Worm (Caenorhabditis elegans) whole organism, L4 larva: Measurements from ENCODE around the gene nlp-101.
A peak's percentile ranks its signal among the peaks of the same experiment; 100 is the strongest.

Experiments
- F10B5.3 ChIP-seq: sonication (generic microtip); optimal IDR thresholded peaks from 2 replicates; lab custom pipeline; 2016; ENCODE audit warnings: mild to moderate bottlenecking, missing genetic modification characterization, missing compliant biosample characterization
- F49E8.2 ChIP-seq: sonication (generic microtip); optimal IDR thresholded peaks from 2 replicates; lab custom pipeline; 2016; ENCODE audit warnings: missing compliant biosample characterization, mild to moderate bottlenecking, missing genetic modification characterization, borderline replicate concordance
- R02D3.7 ChIP-seq: fragments of 150-350 bp; sonication (generic microtip); optimal IDR thresholded peaks from 3 replicates; lab custom pipeline; 2014; ENCODE audit warnings: missing biosample characterization, missing genetic modification characterization
- T20F7.1 ChIP-seq: fragments of 200-800 bp; sonication (Bioruptor generic); optimal IDR thresholded peaks from 2 replicates; lab custom pipeline; 2018; ENCODE audit warnings: mild to moderate bottlenecking, missing genetic modification characterization, missing compliant biosample characterization
- Y105C5A.15 ChIP-seq: fragments of 200-800 bp; sonication (Bioruptor generic); IDR thresholded peaks from 2 replicates; pipeline ENCODE4 v1.3.6; 2022; ENCODE audit warnings: missing genetic modification characterization, missing compliant biosample characterization
- Y5F2A.4 ChIP-seq: fragments of 200-800 bp; sonication (Bioruptor generic); optimal IDR thresholded peaks from 2 replicates; lab custom pipeline; 2018; ENCODE audit warnings: mild to moderate bottlenecking, missing genetic modification characterization, missing compliant biosample characterization
- Y75B8A.6 ChIP-seq: fragments of 200-800 bp; sonication (Bioruptor generic); IDR thresholded peaks from 2 replicates; pipeline ENCODE4 v1.3.6; 2022; ENCODE audit warnings: missing genetic modification reagents, missing genetic modification characterization, missing compliant biosample characterization
- ZK546.5 ChIP-seq, 2 experiments: sonication (generic microtip); optimal IDR thresholded peaks; 2 replicates each; lab custom pipeline; 2017; ENCODE audit warnings: missing biosample characterization in 2 of 2, missing genetic modification characterization in 2 of 2
- aha-1 ChIP-seq: fragments of 150-350 bp; peaks from one replicate; lab custom pipeline; 2014; ENCODE audit warnings: missing biosample characterization, missing genetic modification characterization
- ama-1 ChIP-seq: fragments of 150-350 bp; optimal IDR thresholded peaks from 2 replicates; lab custom pipeline; 2014; ENCODE audit warnings: inconsistent platforms, mixed read lengths
- attf-4 ChIP-seq: sonication (generic microtip); optimal IDR thresholded peaks from 3 replicates; lab custom pipeline; 2017; ENCODE audit warnings: missing biosample characterization, missing genetic modification characterization
- ceh-20 ChIP-seq: fragments of 200-800 bp; sonication (Bioruptor generic); IDR thresholded peaks from 2 replicates; pipeline ENCODE4 v1.3.6; 2022; ENCODE audit warnings: missing genetic modification reagents, missing genetic modification characterization, missing compliant biosample characterization
- ceh-28 ChIP-seq: fragments of 150-350 bp; optimal IDR thresholded peaks from 2 replicates; lab custom pipeline; 2014; ENCODE audit warnings: missing biosample characterization, missing genetic modification reagents, missing genetic modification characterization
- ceh-82 ChIP-seq: sonication (generic microtip); optimal IDR thresholded peaks from 2 replicates; lab custom pipeline; 2017; ENCODE audit warnings: missing biosample characterization, missing genetic modification characterization
- ces-1 ChIP-seq: fragments of 150-350 bp; sonication (generic microtip); optimal IDR thresholded peaks from 4 replicates; lab custom pipeline; 2014; ENCODE audit warnings: missing biosample characterization, missing genetic modification reagents, missing genetic modification characterization
- daf-16 ChIP-seq, 3 experiments: sonication (generic microtip); optimal IDR thresholded peaks; 2 replicates each; lab custom pipeline; 2016 to 2017; ENCODE audit warnings: missing genetic modification characterization in 3 of 3, missing genetic modification reagents in 3 of 3, mild to moderate bottlenecking in 2 of 3, missing compliant biosample characterization in 2 of 3, missing biosample characterization in 1 of 3, moderate library complexity in 1 of 3
- dmd-6 ChIP-seq: fragments of 200-800 bp; sonication (Bioruptor generic); IDR thresholded peaks from 2 replicates; pipeline ENCODE4 v1.3.6; 2022; ENCODE audit warnings: missing genetic modification reagents, missing genetic modification characterization, missing compliant biosample characterization
- dmd-9 ChIP-seq: fragments of 200-800 bp; sonication (Bioruptor generic); IDR thresholded peaks from 2 replicates; pipeline ENCODE4 v1.3.6; 2022; ENCODE audit warnings: missing genetic modification reagents, missing genetic modification characterization, missing compliant biosample characterization
- dpl-1 ChIP-seq: fragments of 150-350 bp; optimal IDR thresholded peaks from 2 replicates; lab custom pipeline; 2014; ENCODE audit warnings: missing biosample characterization, missing genetic modification reagents, missing genetic modification characterization
- dve-1 ChIP-seq: sonication (generic microtip); optimal IDR thresholded peaks from 2 replicates; lab custom pipeline; 2017; ENCODE audit warnings: antibody characterized with exemption, mild to moderate bottlenecking, missing genetic modification characterization, missing compliant biosample characterization; ENCODE audit not compliant: insufficient read depth
- egl-27 ChIP-seq: sonication (generic microtip); optimal IDR thresholded peaks from 3 replicates; lab custom pipeline; 2017; ENCODE audit warnings: missing biosample characterization, missing genetic modification reagents, missing genetic modification characterization
- fos-1 ChIP-seq: fragments of 150-350 bp; optimal IDR thresholded peaks from 2 replicates; lab custom pipeline; 2014; ENCODE audit warnings: missing biosample characterization, missing genetic modification characterization
- hlh-11 ChIP-seq: fragments of 200-800 bp; sonication (Bioruptor generic); optimal IDR thresholded peaks from 2 replicates; lab custom pipeline; 2018; ENCODE audit warnings: mild to moderate bottlenecking, missing genetic modification characterization, missing compliant biosample characterization
- hlh-30 ChIP-seq: sonication (generic microtip); optimal IDR thresholded peaks from 2 replicates; lab custom pipeline; 2017; ENCODE audit warnings: antibody characterized with exemption, mild to moderate bottlenecking, missing genetic modification characterization, missing compliant biosample characterization; ENCODE audit not compliant: insufficient read depth
- hmg-1.1 ChIP-seq: fragments of 200-800 bp; sonication (Bioruptor generic); IDR thresholded peaks from 2 replicates; pipeline ENCODE4 v1.3.6; 2022; ENCODE audit warnings: missing genetic modification reagents, missing genetic modification characterization, missing compliant biosample characterization
- lin-1 ChIP-seq: fragments of 200-800 bp; sonication (Bioruptor generic); IDR thresholded peaks from 2 replicates; pipeline ENCODE4 v1.3.6; 2022; ENCODE audit warnings: missing genetic modification reagents, missing genetic modification characterization, missing compliant biosample characterization
- lin-13 ChIP-seq: fragments of 150-350 bp; optimal IDR thresholded peaks from 2 replicates; lab custom pipeline; 2014; ENCODE audit warnings: missing biosample characterization, missing genetic modification reagents, missing genetic modification characterization
- lin-29 ChIP-seq: fragments of 200-800 bp; sonication (Bioruptor generic); IDR thresholded peaks from 2 replicates; pipeline ENCODE4 v1.3.6; 2022; ENCODE audit warnings: missing genetic modification reagents, missing genetic modification characterization, missing compliant biosample characterization
- lin-39 ChIP-seq: fragments of 150-350 bp; optimal IDR thresholded peaks from 2 replicates; lab custom pipeline; 2014; ENCODE audit warnings: missing biosample characterization, missing genetic modification reagents, missing genetic modification characterization
- lsy-2 ChIP-seq, 2 experiments: fragments of 150-350 bp in 1 of 2; sonication (generic microtip) in 1 of 2; optimal IDR thresholded peaks; 2 replicates each; lab custom pipeline; 2014 to 2017; ENCODE audit warnings: missing biosample characterization in 2 of 2, missing genetic modification characterization in 2 of 2
- madf-5 ChIP-seq, 2 experiments: fragments of 200-800 bp; sonication (Bioruptor generic); IDR thresholded peaks; 2 replicates each; pipeline ENCODE4 v1.3.6; 2022; ENCODE audit warnings: missing compliant biosample characterization in 2 of 2, missing genetic modification characterization in 2 of 2
- mes-2 ChIP-seq: sonication (generic microtip); optimal IDR thresholded peaks from 2 replicates; lab custom pipeline; 2016; ENCODE audit warnings: missing genotype, mild to moderate bottlenecking, missing genetic modification characterization, missing compliant biosample characterization; ENCODE audit not compliant: poor library complexity, severe bottlenecking
- mxl-2 ChIP-seq: fragments of 200-800 bp; sonication (Bioruptor generic); conservative IDR thresholded peaks from 2 replicates; pipeline ENCODE4 v1.3.6; 2022; ENCODE audit warnings: missing genetic modification reagents, missing genetic modification characterization, missing compliant biosample characterization
- nhr-237 ChIP-seq: sonication (generic microtip); optimal IDR thresholded peaks from 2 replicates; lab custom pipeline; 2017; ENCODE audit warnings: missing biosample characterization, missing genetic modification characterization
- nhr-42 ChIP-seq: fragments of 200-800 bp; sonication (Bioruptor generic); IDR thresholded peaks from 2 replicates; pipeline ENCODE4 v1.3.6; 2022; ENCODE audit warnings: missing genetic modification characterization, missing compliant biosample characterization
- nhr-48 ChIP-seq: sonication (generic microtip); optimal IDR thresholded peaks from 2 replicates; lab custom pipeline; 2016; ENCODE audit warnings: mild to moderate bottlenecking, missing genetic modification characterization, missing compliant biosample characterization
- nhr-6 ChIP-seq: fragments of 150-350 bp; optimal IDR thresholded peaks from 2 replicates; lab custom pipeline; 2014; ENCODE audit warnings: missing biosample characterization, missing genetic modification characterization
- nhr-77 ChIP-seq: fragments of 150-350 bp; optimal IDR thresholded peaks from 2 replicates; lab custom pipeline; 2014; ENCODE audit warnings: missing biosample characterization, missing genetic modification characterization
- php-3 ChIP-seq: fragments of 200-800 bp; sonication (Bioruptor generic); IDR thresholded peaks from 2 replicates; pipeline ENCODE4 v1.3.6; 2022; ENCODE audit warnings: missing genetic modification reagents, missing genetic modification characterization, missing compliant biosample characterization
- rbr-2 ChIP-seq: sonication (generic microtip); optimal IDR thresholded peaks from 2 replicates; lab custom pipeline; 2016; ENCODE audit warnings: missing genotype, missing genetic modification characterization, missing compliant biosample characterization
- saeg-2 ChIP-seq: fragments of 200-800 bp; sonication (Bioruptor generic); IDR thresholded peaks from 2 replicates; pipeline ENCODE4 v1.3.6; 2022; ENCODE audit warnings: missing genetic modification reagents, missing genetic modification characterization, missing compliant biosample characterization
- sdz-12 ChIP-seq: fragments of 200-800 bp; sonication (Bioruptor generic); optimal IDR thresholded peaks from 2 replicates; lab custom pipeline; 2018; ENCODE audit warnings: mild to moderate bottlenecking, missing genetic modification characterization, missing compliant biosample characterization
- snpc-1.2 ChIP-seq: fragments of 200-800 bp; sonication (Bioruptor generic); IDR thresholded peaks from 2 replicates; pipeline ENCODE4 v1.3.6; 2022; ENCODE audit warnings: missing genetic modification reagents, missing genetic modification characterization, missing compliant biosample characterization
- tag-97 ChIP-seq: fragments of 200-800 bp; sonication (Bioruptor generic); IDR thresholded peaks from 2 replicates; pipeline ENCODE4 v1.3.6; 2022; ENCODE audit warnings: missing genetic modification characterization, missing compliant biosample characterization
- tra-1 ChIP-seq: fragments of 200-800 bp; sonication (Bioruptor generic); IDR thresholded peaks from 2 replicates; pipeline ENCODE4 v1.3.6; 2022; ENCODE audit warnings: missing genetic modification reagents, missing genetic modification characterization, missing compliant biosample characterization
- unc-39 ChIP-seq: sonication (generic microtip); optimal IDR thresholded peaks from 2 replicates; lab custom pipeline; 2017; ENCODE audit warnings: missing biosample characterization, missing genetic modification characterization
- unc-62 ChIP-seq, 3 experiments: fragments of 150-350 bp in 1 of 3; sonication (generic microtip); optimal IDR thresholded peaks in 2 of 3; peaks in 1 of 3; 1 replicate in 1 of 3; 2 replicates in 2 of 3; lab custom pipeline; 2014 to 2017; ENCODE audit warnings: missing biosample characterization in 3 of 3, missing genetic modification characterization in 3 of 3, missing genetic modification reagents in 3 of 3, missing genotype in 1 of 3
- zfp-2 ChIP-seq: sonication (generic microtip); optimal IDR thresholded peaks from 2 replicates; lab custom pipeline; 2016; ENCODE audit warnings: mild to moderate bottlenecking, missing genetic modification characterization, missing compliant biosample characterization
- zfp-3 ChIP-seq: fragments of 200-800 bp; sonication (Bioruptor generic); conservative IDR thresholded peaks from 2 replicates; pipeline ENCODE4 v1.3.6; 2022; ENCODE audit warnings: missing genetic modification reagents, missing genetic modification characterization, missing compliant biosample characterization
- ztf-11 ChIP-seq: fragments of 150-350 bp; optimal IDR thresholded peaks from 2 replicates; lab custom pipeline; 2014; ENCODE audit warnings: missing biosample characterization, missing genetic modification characterization

The nlp-101 gene

DNA sequence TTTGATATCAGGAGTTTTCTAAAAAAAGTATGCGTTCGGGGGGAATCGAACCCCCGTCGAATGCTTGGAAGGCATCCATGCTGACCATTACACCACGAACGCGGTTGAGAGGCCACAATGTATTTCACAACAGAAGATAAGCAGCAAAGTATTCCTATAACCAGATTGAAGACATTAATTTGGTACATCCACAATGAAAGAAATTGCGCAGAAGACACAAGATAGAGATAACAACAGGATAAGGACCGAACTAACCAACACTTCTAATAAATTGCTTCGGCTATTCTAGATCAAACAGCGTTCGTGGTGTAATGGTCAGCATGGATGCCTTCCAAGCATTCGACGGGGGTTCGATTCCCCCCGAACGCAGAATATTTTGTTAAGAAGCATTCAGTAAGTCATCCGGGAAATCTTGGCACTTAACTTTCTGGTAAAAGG is 44.4 kb upstream of the nlp-101 start (continued):
- TF ChIP-seq lsy-2 (tag; optimal IDR thresholded peaks at IDR 0.05; lab: Kevin White, UChicago) = peak in 1 of 2 experiments; percentile 47
- TF ChIP-seq ama-1 (lab: Kevin White, UChicago) = no peak
- TF ChIP-seq nhr-48 (tag; lab: Kevin White, UChicago) = peak; percentile 60
- TF ChIP-seq F49E8.2 (tag; lab: Kevin White, UChicago) = peak; percentile 51
- peak; percentile 51 for TF ChIP-seq dve-1 (tag; lab: Kevin White, UChicago)
- peak; percentile 47 to 81 for TF ChIP-seq daf-16 (GFP tag; optimal IDR thresholded peaks at IDR 0.05; lab: Kevin White, UChicago)
- TF ChIP-seq daf-16 (tag; optimal IDR thresholded peaks at IDR 0.05; lab: Kevin White, UChicago) = peak; percentile 55
- peak in 1 of 2 experiments; percentile 41 for TF ChIP-seq unc-62 (GFP tag; optimal IDR thresholded peaks at IDR 0.05 in 1 of 2; lab: Kevin White, UChicago)
- no peak for TF ChIP-seq unc-62 (tag; optimal IDR thresholded peaks at IDR 0.05; lab: Kevin White, UChicago)
- TF ChIP-seq zfp-3 = 0 out of 2 replicates have a peak, but pooled peaks have one; percentile 25
- peak; percentile 80 for TF ChIP-seq hmg-1.1 (GFP tag; lab: Robert Waterston, UW)
- no peak for TF ChIP-seq T20F7.1 (GFP tag; lab: Kevin White, UChicago)
- TF ChIP-seq ces-1 = no peak
- TF ChIP-seq dmd-9 (GFP tag; lab: Robert Waterston, UW) = peak; percentile 72; the same call in 1 of the 2 replicates
- TF ChIP-seq fos-1 = no peak
- TF ChIP-seq R02D3.7 (tag; lab: Kevin White, UChicago) = no peak
- peak; percentile 48; the same call in 1 of the 2 replicates for TF ChIP-seq dmd-6
- TF ChIP-seq nhr-77 (tag; lab: Kevin White, UChicago) = peak; percentile 41
- TF ChIP-seq attf-4 (tag; lab: Kevin White, UChicago) = no peak
- TF ChIP-seq rbr-2 (tag; lab: Kevin White, UChicago) = peak; percentile 45
- no peak for TF ChIP-seq nhr-6 (tag; lab: Kevin White, UChicago)
- no peak for TF ChIP-seq ceh-82 (tag; lab: Kevin White, UChicago)
- peak; percentile 46 for TF ChIP-seq mes-2 (tag; lab: Kevin White, UChicago)
- TF ChIP-seq egl-27 (tag; lab: Kevin White, UChicago) = no peak
- peak; percentile 49 for TF ChIP-seq hlh-11
- no peak for TF ChIP-seq mxl-2 (GFP tag; lab: Robert Waterston, UW)
- TF ChIP-seq nhr-42 (GFP tag; lab: Robert Waterston, UW) = peak; percentile 43; the same call in 1 of the 2 replicates
- peak; percentile 26 for TF ChIP-seq dpl-1 (GFP tag; lab: Kevin White, UChicago)
- TF ChIP-seq madf-5 (GFP tag; IDR thresholded peaks at IDR 0.05; lab: Robert Waterston, UW) = peak in 1 of 2 experiments; percentile 64; a peak in 1 of 4 replicates
- no peak for TF ChIP-seq Y75B8A.6 (GFP tag; lab: Robert Waterston, UW)
- no peak for TF ChIP-seq tra-1
- TF ChIP-seq ztf-11 (tag; lab: Kevin White, UChicago) = no peak
- no peak for TF ChIP-seq php-3 (GFP tag; lab: Robert Waterston, UW)
- TF ChIP-seq ZK546.5 (tag; optimal IDR thresholded peaks at IDR 0.05; lab: Kevin White, UChicago) = no peak
- no peak for TF ChIP-seq aha-1 (tag; lab: Kevin White, UChicago)
- no peak for TF ChIP-seq unc-39 (tag; lab: Kevin White, UChicago)
- TF ChIP-seq lin-39 (tag; lab: Kevin White, UChicago) = no peak
- TF ChIP-seq ceh-20 (GFP tag; lab: Robert Waterston, UW) = peak; percentile 40; the same call in 1 of the 2 replicates
- TF ChIP-seq snpc-1.2 = peak; percentile 89
- no peak for TF ChIP-seq tag-97 (GFP tag; lab: Robert Waterston, UW)
- peak; percentile 71 for TF ChIP-seq sdz-12 (GFP tag; lab: Kevin White, UChicago)
- no peak for TF ChIP-seq ceh-28 (tag; lab: Kevin White, UChicago)
- TF ChIP-seq lin-13 (GFP tag; lab: Kevin White, UChicago) = no peak
- TF ChIP-seq saeg-2 (GFP tag; lab: Robert Waterston, UW) = no peak
- peak; percentile 48 for TF ChIP-seq hlh-30 (tag; lab: Kevin White, UChicago)
- no peak for TF ChIP-seq lin-29 (GFP tag; lab: Robert Waterston, UW)
- TF ChIP-seq Y105C5A.15 (GFP tag; lab: Robert Waterston, UW) = 0 out of 2 replicates have a peak, but pooled peaks have one; percentile 4
- peak; percentile 38 for TF ChIP-seq Y5F2A.4 (GFP tag; lab: Kevin White, UChicago)
- peak; percentile 34 for TF ChIP-seq F10B5.3
- TF ChIP-seq zfp-2 (tag; lab: Kevin White, UChicago) = peak; percentile 25
- TF ChIP-seq nhr-237 (tag; lab: Kevin White, UChicago) = no peak
- TF ChIP-seq lin-1 (GFP tag; lab: Robert Waterston, UW) = 0 out of 2 replicates have a peak, but pooled peaks have one; percentile 32
